Worm (Caenorhabditis elegans) whole organism, L4 larva: Measurements from ENCODE around the gene ZK593.2.

Experiments
- F49E8.2 ChIP-seq: sonication (generic microtip); optimal IDR thresholded peaks from 2 replicates; lab custom pipeline; 2016; ENCODE audit warnings: missing compliant biosample characterization, mild to moderate bottlenecking, missing genetic modification characterization, borderline replicate concordance
- aha-1 ChIP-seq: fragments of 150-350 bp; peaks from one replicate; lab custom pipeline; 2014; ENCODE audit warnings: missing biosample characterization, missing genetic modification characterization
- ama-1 ChIP-seq: fragments of 150-350 bp; optimal IDR thresholded peaks from 2 replicates; lab custom pipeline; 2014; ENCODE audit warnings: inconsistent platforms, mixed read lengths
- attf-4 ChIP-seq: sonication (generic microtip); optimal IDR thresholded peaks from 3 replicates; lab custom pipeline; 2017; ENCODE audit warnings: missing biosample characterization, missing genetic modification characterization
- ceh-32 ChIP-seq: sonication (generic microtip); optimal IDR thresholded peaks from 2 replicates; lab custom pipeline; 2016; ENCODE audit warnings: mild to moderate bottlenecking, missing genetic modification characterization, missing compliant biosample characterization; ENCODE audit not compliant: poor library complexity
- ceh-82 ChIP-seq: sonication (generic microtip); optimal IDR thresholded peaks from 2 replicates; lab custom pipeline; 2017; ENCODE audit warnings: missing biosample characterization, missing genetic modification characterization
- lim-7 ChIP-seq: fragments of 200-800 bp; sonication (Bioruptor generic); IDR thresholded peaks from 2 replicates; pipeline ENCODE4 v1.3.6; 2022; ENCODE audit warnings: missing genetic modification characterization, missing compliant biosample characterization
- lin-13 ChIP-seq: fragments of 150-350 bp; optimal IDR thresholded peaks from 2 replicates; lab custom pipeline; 2014; ENCODE audit warnings: missing biosample characterization, missing genetic modification reagents, missing genetic modification characterization
- lin-38 ChIP-seq: fragments of 200-800 bp; sonication (Bioruptor generic); IDR thresholded peaks from 2 replicates; pipeline ENCODE4 v1.3.6; 2022; ENCODE audit warnings: missing genetic modification reagents, missing genetic modification characterization, missing compliant biosample characterization
- nhr-77 ChIP-seq: fragments of 150-350 bp; optimal IDR thresholded peaks from 2 replicates; lab custom pipeline; 2014; ENCODE audit warnings: missing biosample characterization, missing genetic modification characterization
- snpc-4 ChIP-seq: fragments of 150-350 bp; optimal IDR thresholded peaks from 2 replicates; lab custom pipeline; 2014; ENCODE audit warnings: missing biosample characterization, missing genetic modification characterization
- unc-39 ChIP-seq: sonication (generic microtip); optimal IDR thresholded peaks from 2 replicates; lab custom pipeline; 2017; ENCODE audit warnings: missing biosample characterization, missing genetic modification characterization
- zip-11 ChIP-seq: fragments of 200-800 bp; sonication (Bioruptor generic); IDR thresholded peaks from 2 replicates; pipeline ENCODE4 v1.3.6; 2022; ENCODE audit warnings: missing genetic modification characterization, missing compliant biosample characterization
- ztf-11 ChIP-seq: fragments of 150-350 bp; optimal IDR thresholded peaks from 2 replicates; lab custom pipeline; 2014; ENCODE audit warnings: missing biosample characterization, missing genetic modification characterization

ce11 chrIV:10874527-10874926 is 38.7 kb upstream of the ZK593.2 start, which contains the start of gene F13E9.12:
- no peak for TF ChIP-seq snpc-4 (tag; lab: Kevin White, UChicago)
- TF ChIP-seq unc-39 = no peak
- TF ChIP-seq lim-7 (GFP tag; lab: Robert Waterston, UW) = no peak
- TF ChIP-seq ztf-11 = no peak
- TF ChIP-seq nhr-77 = no peak
- TF ChIP-seq ceh-82 = no peak
- no peak for TF ChIP-seq F49E8.2 (tag; lab: Kevin White, UChicago)
- TF ChIP-seq lin-38 (GFP tag; lab: Robert Waterston, UW) = no peak
- TF ChIP-seq ceh-32 (tag; lab: Kevin White, UChicago) = no peak
- TF ChIP-seq aha-1 (tag; lab: Kevin White, UChicago) = no peak
- TF ChIP-seq ama-1 (lab: Kevin White, UChicago) = no peak
- no peak for TF ChIP-seq lin-13 (GFP tag; lab: Kevin White, UChicago)
- TF ChIP-seq attf-4 (tag; lab: Kevin White, UChicago) = no peak
- TF ChIP-seq zip-11 = no peak
